Worm (Caenorhabditis elegans): ENCODE measurements around the gene cpx-2.

The cpx-2 gene

ce11 chrX:13033850-13034249, 37.2 kb downstream of the cpx-2 start:
- no peak for TF ChIP-seq blmp-1 (tag; optimal IDR thresholded peaks at IDR 0.05; ENCODE audit: insufficient read depth)
- TF ChIP-seq alr-1 (tag; optimal IDR thresholded peaks at IDR 0.05), result no peak
- TF ChIP-seq zag-1 (tag; optimal IDR thresholded peaks at IDR 0.05), result no peak
- no peak for TF ChIP-seq nhr-77 (tag; optimal IDR thresholded peaks at IDR 0.05)
- TF ChIP-seq lin-13 (GFP tag; optimal IDR thresholded peaks at IDR 0.05), result no peak
- no peak for TF ChIP-seq R02D3.7 (tag; optimal IDR thresholded peaks at IDR 0.05)

ce11 chrX:13032610-13033009, 38.4 kb downstream of the cpx-2 start, which contains the start of gene npr-10:
TSS of gene npr-10 (minus strand) at chrX:13032710.
- TF ChIP-seq crh-2 (tag; optimal IDR thresholded peaks at IDR 0.05) (no peak), elt-1 (tag; optimal IDR thresholded peaks at IDR 0.05) (no peak), sem-4 (tag; optimal IDR thresholded peaks at IDR 0.05) (no peak), mbf-1 (tag; optimal IDR thresholded peaks at IDR 0.05) (no peak), nhr-11 (tag; optimal IDR thresholded peaks at IDR 0.05) (no peak), alr-1 (tag; optimal IDR thresholded peaks at IDR 0.05) (no peak)

ce11 chrX:13021446-13021845, 49.6 kb downstream of the cpx-2 start:
- no peak for TF ChIP-seq nhr-23 (tag; optimal IDR thresholded peaks at IDR 0.05)
- TF ChIP-seq ztf-4 (tag; optimal IDR thresholded peaks at IDR 0.05), result no peak

Data from whole organism, L2 larva.